Fruit fly (Drosophila melanogaster) whole organism, embryonic: ENCODE measurements around the gene CG6607.
A peak's percentile ranks its signal among the peaks of the same experiment; 100 is the strongest.

Experiments
- ATbp ChIP-seq: fragments of 200-800 bp; sonication (Bioruptor generic); optimal IDR thresholded peaks from 2 replicates; lab custom pipeline; 2017; ENCODE audit warnings: missing biosample characterization, mild to moderate bottlenecking, missing genetic modification characterization, missing genetic modification reagents
- Atf6 ChIP-seq: fragments of 200-800 bp; sonication (Bioruptor generic); IDR thresholded peaks from 2 replicates; pipeline ENCODE4 v1.3.6; 2022; ENCODE audit warnings: missing biosample characterization, missing genetic modification characterization
- CG10209 ChIP-seq: fragments of 200-800 bp; sonication (Bioruptor generic); optimal IDR thresholded peaks from 3 replicates; lab custom pipeline; 2017; ENCODE audit warnings: missing biosample characterization, mild to moderate bottlenecking, missing genetic modification characterization, missing genetic modification reagents
- CG10654 ChIP-seq: fragments of 200-800 bp; sonication (Bioruptor generic); optimal IDR thresholded peaks from 2 replicates; lab custom pipeline; 2016; ENCODE audit warnings: missing biosample characterization, missing genetic modification characterization
- CG10959 ChIP-seq: fragments of 200-800 bp; sonication (Bioruptor generic); IDR thresholded peaks from 2 replicates; pipeline ENCODE4 v1.3.6; 2022; ENCODE audit warnings: missing biosample characterization, missing genetic modification characterization
- CG11085 ChIP-seq: fragments of 200-800 bp; sonication (Bioruptor generic); IDR thresholded peaks from 2 replicates; pipeline ENCODE4 v1.3.6; 2022; ENCODE audit warnings: missing biosample characterization, missing genetic modification characterization
- CG12104 ChIP-seq: fragments of 200-800 bp; sonication (Bioruptor generic); optimal IDR thresholded peaks from 3 replicates; lab custom pipeline; 2016; ENCODE audit warnings: missing biosample characterization, missing genetic modification characterization
- CG1233 ChIP-seq: fragments of 200-800 bp; sonication (Bioruptor generic); optimal IDR thresholded peaks from 4 replicates; lab custom pipeline; 2018; ENCODE audit warnings: missing biosample characterization, mild to moderate bottlenecking, missing genetic modification characterization
- CG12659 ChIP-seq: fragments of 200-800 bp; sonication (Bioruptor generic); optimal IDR thresholded peaks from 3 replicates; lab custom pipeline; 2017; ENCODE audit warnings: mild to moderate bottlenecking, missing biosample characterization, missing genetic modification reagents, missing genetic modification characterization
- CG14014 ChIP-seq: fragments of 200-800 bp; sonication (Bioruptor generic); IDR thresholded peaks from 2 replicates; pipeline ENCODE4 v1.3.6; 2022; ENCODE audit warnings: missing biosample characterization, missing genetic modification characterization
- CG15269 ChIP-seq: fragments of 200-800 bp; sonication (Bioruptor generic); optimal IDR thresholded peaks from 2 replicates; lab custom pipeline; 2018; ENCODE audit warnings: missing biosample characterization, mild to moderate bottlenecking, missing genetic modification characterization, moderate library complexity
- CG17912 ChIP-seq: fragments of 200-800 bp; sonication (Bioruptor generic); optimal IDR thresholded peaks from 2 replicates; lab custom pipeline; 2018; ENCODE audit warnings: missing biosample characterization, mild to moderate bottlenecking, missing genetic modification characterization
- CG2199 ChIP-seq: fragments of 200-800 bp; sonication (Bioruptor generic); IDR thresholded peaks from 3 replicates; pipeline ENCODE4 v1.3.6; 2022; ENCODE audit warnings: missing biosample characterization, missing genetic modification characterization
- CG3065 ChIP-seq: fragments of 200-800 bp; sonication (Bioruptor generic); optimal IDR thresholded peaks from 2 replicates; lab custom pipeline; 2016; ENCODE audit warnings: missing biosample characterization, missing genetic modification characterization
- CG34376 ChIP-seq: fragments of 200-800 bp; sonication (Bioruptor generic); optimal IDR thresholded peaks from 2 replicates; lab custom pipeline; 2018; ENCODE audit warnings: missing biosample characterization, mild to moderate bottlenecking, missing genetic modification characterization
- CG6791 ChIP-seq: fragments of 200-800 bp; sonication (Bioruptor generic); IDR thresholded peaks from 3 replicates; pipeline ENCODE4 v1.3.6; 2022; ENCODE audit warnings: missing biosample characterization, missing genetic modification characterization; ENCODE audit not compliant: partially characterized antibody
- CG7928 ChIP-seq: fragments of 200-800 bp; sonication (Bioruptor generic); optimal IDR thresholded peaks from 2 replicates; lab custom pipeline; 2017; ENCODE audit warnings: missing biosample characterization, mild to moderate bottlenecking, missing genetic modification characterization
- CG8478 ChIP-seq: fragments of >200 bp; optimal IDR thresholded peaks from 2 replicates; lab custom pipeline; 2018
- CG8924 ChIP-seq: fragments of 200-800 bp; optimal IDR thresholded peaks from 3 replicates; lab custom pipeline; 2019; ENCODE audit warnings: missing biosample characterization, mild to moderate bottlenecking, missing genetic modification characterization, moderate library complexity
- CG9876 ChIP-seq: fragments of 200-800 bp; sonication (Bioruptor generic); optimal IDR thresholded peaks from 2 replicates; lab custom pipeline; 2016; ENCODE audit warnings: missing biosample characterization, missing genetic modification characterization
- D ChIP-seq, 2 experiments: fragments of 200-800 bp in 1 of 2; fragments of >200 bp in 1 of 2; sonication (Bioruptor generic) in 1 of 2; optimal IDR thresholded peaks; 2 replicates in 1 of 2; 3 replicates in 1 of 2; lab custom pipeline; 2017; ENCODE audit warnings: mild to moderate bottlenecking in 1 of 2, missing biosample characterization in 1 of 2, missing genetic modification characterization in 1 of 2, missing genetic modification reagents in 1 of 2
- H2.0 ChIP-seq: fragments of 200-800 bp; sonication (Bioruptor generic); IDR thresholded peaks from 2 replicates; pipeline ENCODE4 v1.3.6; 2022; ENCODE audit warnings: missing biosample characterization, missing genetic modification characterization
- HmgD ChIP-seq: fragments of 200-800 bp; sonication (Bioruptor generic); optimal IDR thresholded peaks from 3 replicates; lab custom pipeline; 2016; ENCODE audit warnings: missing biosample characterization, missing genetic modification characterization
- Hr3 ChIP-seq: fragments of 200-800 bp; sonication (Bioruptor generic); optimal IDR thresholded peaks from 3 replicates; lab custom pipeline; 2016; ENCODE audit warnings: missing biosample characterization, missing genetic modification characterization
- Kr ChIP-seq: fragments of 200-800 bp; sonication (Bioruptor generic); optimal IDR thresholded peaks from 2 replicates; lab custom pipeline; 2017; ENCODE audit warnings: missing biosample characterization, mild to moderate bottlenecking, missing genetic modification characterization
- Myb ChIP-seq: fragments of 200-800 bp; sonication (Bioruptor generic); optimal IDR thresholded peaks from 2 replicates; lab custom pipeline; 2016; ENCODE audit warnings: missing biosample characterization, missing genetic modification characterization
- Nf-YC ChIP-seq: fragments of 200-800 bp; optimal IDR thresholded peaks from 3 replicates; lab custom pipeline; 2019; ENCODE audit warnings: missing biosample characterization, mild to moderate bottlenecking, missing genetic modification characterization, moderate library complexity
- Oli ChIP-seq: fragments of 200-800 bp; sonication (Bioruptor generic); optimal IDR thresholded peaks from 2 replicates; lab custom pipeline; 2018; ENCODE audit warnings: missing biosample characterization, mild to moderate bottlenecking, missing genetic modification characterization, moderate library complexity
- PHDP ChIP-seq: fragments of 200-800 bp; sonication (Bioruptor generic); optimal IDR thresholded peaks from 3 replicates; lab custom pipeline; 2018; ENCODE audit warnings: missing biosample characterization, mild to moderate bottlenecking, missing genetic modification characterization, moderate library complexity
- Sox100B ChIP-seq: fragments of 200-800 bp; sonication (Bioruptor generic); optimal IDR thresholded peaks from 3 replicates; lab custom pipeline; 2018; ENCODE audit warnings: missing biosample characterization, mild to moderate bottlenecking, missing genetic modification characterization
- Tbp ChIP-seq: fragments of >200 bp; optimal IDR thresholded peaks from 2 replicates; lab custom pipeline; 2018; ENCODE audit warnings: missing biosample characterization, missing genetic modification characterization
- az2 ChIP-seq: fragments of 200-800 bp; sonication (Bioruptor generic); optimal IDR thresholded peaks from 3 replicates; lab custom pipeline; 2016; ENCODE audit warnings: missing biosample characterization, missing genetic modification characterization
- bigmax ChIP-seq: fragments of 200-800 bp; sonication (Bioruptor generic); optimal IDR thresholded peaks from 2 replicates; lab custom pipeline; 2018; ENCODE audit warnings: missing biosample characterization, mild to moderate bottlenecking, missing genetic modification characterization
- cwo ChIP-seq: fragments of 200-800 bp; sonication (Bioruptor generic); optimal IDR thresholded peaks from 3 replicates; lab custom pipeline; 2017; ENCODE audit warnings: missing biosample characterization, missing genetic modification characterization, mild to moderate bottlenecking, moderate library complexity, missing genetic modification reagents
- gce ChIP-seq: fragments of 200-800 bp; sonication (Bioruptor generic); IDR thresholded peaks from 3 replicates; pipeline ENCODE4 v1.3.6; 2022; ENCODE audit warnings: missing biosample characterization, missing genetic modification characterization
- her ChIP-seq: fragments of 200-800 bp; sonication (Bioruptor generic); optimal IDR thresholded peaks from 2 replicates; lab custom pipeline; 2016; ENCODE audit warnings: missing biosample characterization, missing genetic modification characterization
- hkb ChIP-seq, 2 experiments: fragments of 200-800 bp in 1 of 2; fragments of >200 bp in 1 of 2; sonication (Bioruptor generic) in 1 of 2; IDR thresholded peaks in 1 of 2; optimal IDR thresholded peaks in 1 of 2; 2 replicates each; pipeline versions ENCODE4 v1.3.6 to Lab custom; 2017 to 2022; ENCODE audit warnings: missing biosample characterization in 1 of 2, missing genetic modification characterization in 1 of 2
- ind ChIP-seq: fragments of 200-800 bp; sonication (Bioruptor generic); optimal IDR thresholded peaks from 3 replicates; lab custom pipeline; 2016; ENCODE audit warnings: missing biosample characterization, missing genetic modification characterization
- insv ChIP-seq, 2 experiments: fragments of 200-800 bp; sonication (Bioruptor generic); optimal IDR thresholded peaks; 3 replicates each; lab custom pipeline; 2016 to 2018; ENCODE audit warnings: missing biosample characterization in 2 of 2, missing genetic modification characterization in 2 of 2
- kni ChIP-seq: fragments of 200-800 bp; sonication (Bioruptor generic); optimal IDR thresholded peaks from 3 replicates; lab custom pipeline; 2017; ENCODE audit warnings: mild to moderate bottlenecking, missing biosample characterization, missing genetic modification reagents, missing genetic modification characterization
- org-1 ChIP-seq: fragments of 200-800 bp; sonication (Bioruptor generic); optimal IDR thresholded peaks from 2 replicates; lab custom pipeline; 2017; ENCODE audit warnings: missing biosample characterization, missing genetic modification characterization
- pita ChIP-seq: fragments of 200-800 bp; sonication (Bioruptor generic); optimal IDR thresholded peaks from 2 replicates; lab custom pipeline; 2017; ENCODE audit warnings: missing biosample characterization, mild to moderate bottlenecking, missing genetic modification characterization
- repo ChIP-seq: fragments of 200-800 bp; sonication (Bioruptor generic); optimal IDR thresholded peaks from 2 replicates; lab custom pipeline; 2016; ENCODE audit warnings: missing biosample characterization, missing genetic modification characterization
- run ChIP-seq: fragments of 200-800 bp; sonication (Bioruptor generic); optimal IDR thresholded peaks from 3 replicates; lab custom pipeline; 2018; ENCODE audit warnings: missing biosample characterization, mild to moderate bottlenecking, missing genetic modification characterization
- sd ChIP-seq: fragments of 200-800 bp; sonication (Bioruptor generic); optimal IDR thresholded peaks from 3 replicates; lab custom pipeline; 2018; ENCODE audit warnings: missing biosample characterization, mild to moderate bottlenecking, missing genetic modification characterization, moderate library complexity
- slp2 ChIP-seq: fragments of 200-800 bp; sonication (Bioruptor generic); optimal IDR thresholded peaks from 2 replicates; lab custom pipeline; 2016; ENCODE audit warnings: missing biosample characterization, missing genetic modification characterization
- so ChIP-seq: fragments of 200-800 bp; sonication (Bioruptor generic); IDR thresholded peaks from 3 replicates; pipeline ENCODE4 v1.3.6; 2022; ENCODE audit warnings: missing biosample characterization, missing genetic modification characterization
- tin ChIP-seq: fragments of 200-800 bp; sonication (Bioruptor generic); optimal IDR thresholded peaks from 3 replicates; lab custom pipeline; 2016; ENCODE audit warnings: missing biosample characterization, missing genetic modification characterization
- tll ChIP-seq, 2 experiments: fragments of 200-800 bp in 1 of 2; fragments of >200 bp in 1 of 2; sonication (Bioruptor generic) in 1 of 2; optimal IDR thresholded peaks; 2 replicates each; lab custom pipeline; 2017 to 2019; ENCODE audit warnings: missing biosample characterization in 2 of 2, missing genetic modification characterization in 2 of 2, mild to moderate bottlenecking in 1 of 2, moderate library complexity in 1 of 2
- unpg ChIP-seq: fragments of 200-800 bp; sonication (Bioruptor generic); optimal IDR thresholded peaks from 3 replicates; lab custom pipeline; 2018; ENCODE audit warnings: missing biosample characterization, mild to moderate bottlenecking, missing genetic modification characterization, moderate library complexity

The CG6607 gene

dm6 chr3R:24565748-24566239 lies 37.9 kb downstream of the CG6607 start (continued):
- TF ChIP-seq CG1233 (GFP tag; lab: Kevin White, UChicago) (peak; percentile 26), CG10209 (GFP tag; lab: Kevin White, UChicago) (peak; percentile 53), run (tag; lab: Kevin White, UChicago) (peak; percentile 46), kni (GFP tag; lab: Kevin White, UChicago) (peak; percentile 88), Nf-YC (tag; lab: Kevin White, UChicago) (peak; percentile 58), CG6791 (GFP tag; lab: Robert Waterston, UW) (no peak), CG8478 (lab: Kevin White, UChicago) (no peak), H2.0 (GFP tag; lab: Robert Waterston, UW) (no peak), CG12659 (peak; percentile 39), so (GFP tag; lab: Robert Waterston, UW) (peak; percentile 89; the same call in 2 of the 3 replicates), Hr3 (GFP tag; lab: Kevin White, UChicago) (no peak), CG2199 (GFP tag; lab: Robert Waterston, UW) (no peak), insv (GFP tag; optimal IDR thresholded peaks at IDR 0.05; lab: Kevin White, UChicago) (peak in 1 of 2 experiments; percentile 46), repo (GFP tag; lab: Kevin White, UChicago) (no peak), tin (GFP tag; lab: Kevin White, UChicago) (no peak), PHDP (tag; lab: Kevin White, UChicago) (peak; percentile 69), her (GFP tag; lab: Kevin White, UChicago) (no peak), CG11085 (no peak), bigmax (GFP tag; lab: Kevin White, UChicago) (no peak), CG14014 (GFP tag; lab: Robert Waterston, UW) (peak; percentile 70; the same call in 1 of the 2 replicates), CG10959 (GFP tag; lab: Robert Waterston, UW) (no peak), sd (tag; lab: Kevin White, UChicago) (peak; percentile 93), HmgD (GFP tag; lab: Kevin White, UChicago) (no peak), pita (GFP tag; lab: Kevin White, UChicago) (no peak), CG8924 (tag; lab: Kevin White, UChicago) (peak; percentile 75), ind (GFP tag; lab: Kevin White, UChicago) (no peak), CG12104 (GFP tag; lab: Kevin White, UChicago) (peak; percentile 47), Myb (GFP tag; lab: Kevin White, UChicago) (no peak), CG7928 (GFP tag; lab: Kevin White, UChicago) (no peak), org-1 (GFP tag; lab: Kevin White, UChicago) (peak; percentile 39), Atf6 (peak; percentile 77), CG9876 (no peak), D (optimal IDR thresholded peaks at IDR 0.05; lab: Kevin White, UChicago) (no peak), D (GFP tag; optimal IDR thresholded peaks at IDR 0.05; lab: Kevin White, UChicago) (peak; percentile 24), CG34376 (GFP tag; lab: Kevin White, UChicago) (peak; percentile 96), ATbp (GFP tag; lab: Kevin White, UChicago) (peak; percentile 86), gce (GFP tag; lab: Robert Waterston, UW) (peak; percentile 57; the same call in 1 of the 3 replicates), hkb (optimal IDR thresholded peaks at IDR 0.05; lab: Kevin White, UChicago) (no peak), hkb (GFP tag; IDR thresholded peaks at IDR 0.05; lab: Robert Waterston, UW) (peak; percentile 71), CG17912 (GFP tag; lab: Kevin White, UChicago) (peak; percentile 37), CG3065 (no peak), Sox100B (peak; percentile 37), CG10654 (GFP tag; lab: Kevin White, UChicago) (no peak), tll (GFP tag; optimal IDR thresholded peaks at IDR 0.05; lab: Kevin White, UChicago) (no peak), cwo (GFP tag; lab: Kevin White, UChicago) (peak; percentile 71), az2 (no peak), Kr (GFP tag; lab: Kevin White, UChicago) (no peak), Tbp (GFP tag; lab: Kevin White, UChicago) (no peak), unpg (GFP tag; lab: Kevin White, UChicago) (peak; percentile 48), slp2 (GFP tag; lab: Kevin White, UChicago) (no peak), Oli (tag; lab: Kevin White, UChicago) (no peak), CG15269 (tag; lab: Kevin White, UChicago) (peak; percentile 46)
